Fruit fly (Drosophila melanogaster) whole organism, adult: ENCODE data around the gene CG31454.

Source experiments
- CG11617 ChIP-seq: fragments of 200-800 bp; sonication (Bioruptor generic); optimal IDR thresholded peaks from 2 replicates; lab custom pipeline; 2017; ENCODE audit warnings: mild to moderate bottlenecking, missing biosample characterization, missing genetic modification reagents, missing genetic modification characterization
- CG12768 ChIP-seq: fragments of 200-800 bp; sonication (Bioruptor generic); optimal IDR thresholded peaks from 2 replicates; lab custom pipeline; 2017; ENCODE audit warnings: missing biosample characterization, missing genetic modification characterization, mild to moderate bottlenecking, moderate library complexity, missing genetic modification reagents
- CG14711 ChIP-seq: fragments of 200-800 bp; sonication (Bioruptor generic); optimal IDR thresholded peaks from 2 replicates; lab custom pipeline; 2018; ENCODE audit warnings: missing biosample characterization, mild to moderate bottlenecking, missing genetic modification characterization, moderate library complexity
- CG1620 ChIP-seq: fragments of 200-800 bp; sonication (Bioruptor generic); optimal IDR thresholded peaks from 2 replicates; lab custom pipeline; 2016; ENCODE audit warnings: missing biosample characterization, missing genetic modification characterization
- CG33017 ChIP-seq: fragments of 200-800 bp; sonication (Bioruptor generic); optimal IDR thresholded peaks from 2 replicates; lab custom pipeline; 2018; ENCODE audit warnings: missing biosample characterization, mild to moderate bottlenecking, missing genetic modification characterization, moderate library complexity
- CG5204 ChIP-seq: fragments of 200-800 bp; sonication (Bioruptor generic); optimal IDR thresholded peaks from 2 replicates; lab custom pipeline; 2016; ENCODE audit warnings: missing biosample characterization, missing genetic modification characterization
- CG7045 ChIP-seq: fragments of 200-800 bp; sonication (Bioruptor generic); optimal IDR thresholded peaks from 2 replicates; lab custom pipeline; 2017; ENCODE audit warnings: missing biosample characterization, mild to moderate bottlenecking, missing genetic modification characterization
- CG7101 ChIP-seq: fragments of 200-800 bp; sonication (Bioruptor generic); optimal IDR thresholded peaks from 2 replicates; lab custom pipeline; 2018; ENCODE audit warnings: missing biosample characterization, mild to moderate bottlenecking, missing genetic modification characterization, moderate library complexity
- Clk ChIP-seq: fragments of 200-800 bp; sonication (Bioruptor generic); optimal IDR thresholded peaks from 2 replicates; lab custom pipeline; 2017; ENCODE audit warnings: missing biosample characterization, missing genetic modification characterization
- Crg-1 ChIP-seq: fragments of 200-800 bp; sonication (Bioruptor generic); optimal IDR thresholded peaks from 2 replicates; lab custom pipeline; 2016; ENCODE audit warnings: missing biosample characterization, missing genetic modification characterization
- Hr96 ChIP-seq: fragments of 200-800 bp; sonication (Bioruptor generic); optimal IDR thresholded peaks from 2 replicates; lab custom pipeline; 2016; ENCODE audit warnings: missing biosample characterization, missing genetic modification characterization
- Mnt ChIP-seq: fragments of 200-800 bp; sonication (Bioruptor generic); optimal IDR thresholded peaks from 2 replicates; lab custom pipeline; 2016; ENCODE audit warnings: missing biosample characterization, mild to moderate bottlenecking, missing genetic modification characterization
- bab1 ChIP-seq: fragments of 200-800 bp; sonication (Bioruptor generic); optimal IDR thresholded peaks from 3 replicates; lab custom pipeline; 2019; ENCODE audit warnings: missing biosample characterization, mild to moderate bottlenecking, missing genetic modification characterization, moderate library complexity
- cic ChIP-seq: fragments of 200-800 bp; sonication (Bioruptor generic); optimal IDR thresholded peaks from 2 replicates; lab custom pipeline; 2017; ENCODE audit warnings: missing biosample characterization, mild to moderate bottlenecking, missing genetic modification characterization, moderate library complexity
- cnc ChIP-seq, 2 experiments: fragments of >200 bp; optimal IDR thresholded peaks; 2 replicates each; lab custom pipeline; 2017
- kay ChIP-seq: fragments of 200-800 bp; sonication (Bioruptor generic); peaks from one replicate; lab custom pipeline; 2016; ENCODE audit warnings: missing biosample characterization, missing genetic modification characterization, borderline replicate concordance
- ovo ChIP-seq: fragments of 200-800 bp; sonication (Bioruptor generic); optimal IDR thresholded peaks from 2 replicates; lab custom pipeline; 2016; ENCODE audit warnings: missing biosample characterization, missing genetic modification characterization
- pad ChIP-seq: fragments of 200-800 bp; sonication (Bioruptor generic); optimal IDR thresholded peaks from 3 replicates; lab custom pipeline; 2017; ENCODE audit warnings: missing biosample characterization, missing genetic modification characterization, mild to moderate bottlenecking, moderate library complexity, missing genetic modification reagents
- tj ChIP-seq: fragments of 200-800 bp; sonication (Bioruptor generic); optimal IDR thresholded peaks from 3 replicates; lab custom pipeline; 2017; ENCODE audit warnings: missing biosample characterization, mild to moderate bottlenecking, missing genetic modification characterization, moderate library complexity
- toe ChIP-seq: fragments of 200-800 bp; sonication (Bioruptor generic); optimal IDR thresholded peaks from 2 replicates; lab custom pipeline; 2016; ENCODE audit warnings: missing biosample characterization, missing genetic modification characterization

CG31454 gene

DNA sequence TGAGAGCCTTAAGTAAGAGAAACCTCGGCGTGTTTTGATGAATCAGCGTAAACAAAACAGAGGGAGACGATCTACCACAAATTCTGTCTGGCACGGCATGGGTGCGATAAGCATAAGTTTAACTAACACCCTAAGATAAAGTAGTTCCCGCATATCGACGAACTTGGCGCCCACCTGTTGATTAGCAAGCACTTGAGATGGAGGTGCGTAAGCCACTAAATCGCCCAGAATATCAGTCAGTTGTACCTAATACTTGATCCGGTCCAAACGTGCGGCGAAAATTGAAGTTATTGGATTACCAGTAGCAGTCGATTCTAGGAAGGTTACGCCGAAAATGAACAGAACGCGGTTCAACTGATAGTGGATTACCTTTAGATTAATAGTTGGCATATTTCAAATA lies at the start of gene CG31454:
TSS of gene CG31454 (plus strand) at position 160 of the 400 bp plus-strand sequence.
- TF ChIP-seq cic (GFP tag; lab: Kevin White, UChicago) (no peak), Crg-1 (GFP tag; lab: Kevin White, UChicago) (no peak), toe (no peak), CG33017 (no peak), CG7045 (no peak), kay (GFP tag; lab: Kevin White, UChicago) (no peak), Mnt (no peak), CG12768 (GFP tag; lab: Kevin White, UChicago) (no peak), CG7101 (tag; lab: Kevin White, UChicago) (no peak), CG11617 (GFP tag; lab: Kevin White, UChicago) (no peak), pad (GFP tag; lab: Kevin White, UChicago) (no peak), ovo (GFP tag; lab: Kevin White, UChicago) (no peak), Clk (no peak), bab1 (GFP tag; lab: Kevin White, UChicago) (no peak), CG5204 (GFP tag; lab: Kevin White, UChicago) (no peak), CG1620 (no peak), tj (GFP tag; lab: Kevin White, UChicago) (no peak), Hr96 (GFP tag; lab: Kevin White, UChicago) (no peak), cnc (optimal IDR thresholded peaks at IDR 0.05; lab: Kevin White, UChicago) (no peak)

DNA sequence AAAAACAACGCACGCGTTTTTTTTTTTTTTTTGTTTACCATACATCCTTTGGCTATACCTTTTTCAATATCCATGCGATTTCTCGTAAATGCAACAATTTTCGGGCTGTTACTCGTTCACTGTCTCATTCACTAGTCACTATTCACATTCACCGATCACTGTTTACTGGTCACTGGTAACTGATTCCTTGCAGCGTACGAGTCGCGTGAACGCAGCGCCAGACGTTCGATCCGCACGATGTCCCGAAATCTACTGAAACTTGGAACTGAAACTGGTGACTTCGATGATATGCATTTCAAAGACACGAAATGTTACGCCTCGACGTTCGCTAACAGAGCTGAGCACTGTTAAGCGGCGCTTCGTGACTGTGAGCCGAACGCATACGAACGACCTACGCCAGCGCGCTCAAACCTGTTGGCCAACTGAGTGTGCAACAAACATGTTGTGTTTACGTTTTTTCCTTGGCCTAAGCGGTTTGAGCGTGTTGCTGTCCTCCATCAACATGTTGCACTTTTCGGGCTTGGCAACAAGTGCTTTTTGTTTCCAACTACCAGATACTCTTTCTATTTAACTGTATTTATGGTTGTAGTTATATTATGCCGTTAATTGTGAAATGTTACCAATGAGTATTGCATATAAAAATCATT lies 44.0 kb upstream of the CG31454 start, which contains the start of gene CG45263:
TSS of gene CG45263 (minus strand) at position 257 of the 647 bp plus-strand sequence.
- no peak for TF ChIP-seq CG12768 (GFP tag; lab: Kevin White, UChicago)
- peak; percentile 19 for TF ChIP-seq CG7045
- peak; percentile 21 for TF ChIP-seq kay (GFP tag; lab: Kevin White, UChicago)

DNA sequence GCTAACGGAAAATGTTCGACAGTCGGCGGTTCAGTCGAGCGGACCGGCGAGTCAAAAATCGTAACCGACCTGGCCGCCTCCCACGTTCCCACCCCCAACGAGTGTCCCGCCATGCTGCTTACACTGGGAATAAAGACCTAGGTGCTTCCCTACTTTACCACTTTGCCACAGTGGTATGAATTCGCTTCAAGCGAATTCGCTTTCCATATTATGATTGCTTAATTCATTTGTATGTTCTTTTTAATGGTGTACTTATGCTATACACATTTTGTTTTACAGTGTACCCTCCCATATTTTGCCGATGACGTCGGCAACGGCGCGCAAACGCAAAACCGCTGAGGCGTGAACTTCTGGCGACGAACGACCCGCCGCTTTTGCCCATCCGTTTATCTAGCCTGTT lies 38.6 kb upstream of the CG31454 start:
- TF ChIP-seq Crg-1 (GFP tag; lab: Kevin White, UChicago) (no peak), bab1 (GFP tag; lab: Kevin White, UChicago) (no peak), CG5204 (GFP tag; lab: Kevin White, UChicago) (no peak), Hr96 (GFP tag; lab: Kevin White, UChicago) (no peak), CG12768 (GFP tag; lab: Kevin White, UChicago) (no peak)

DNA sequence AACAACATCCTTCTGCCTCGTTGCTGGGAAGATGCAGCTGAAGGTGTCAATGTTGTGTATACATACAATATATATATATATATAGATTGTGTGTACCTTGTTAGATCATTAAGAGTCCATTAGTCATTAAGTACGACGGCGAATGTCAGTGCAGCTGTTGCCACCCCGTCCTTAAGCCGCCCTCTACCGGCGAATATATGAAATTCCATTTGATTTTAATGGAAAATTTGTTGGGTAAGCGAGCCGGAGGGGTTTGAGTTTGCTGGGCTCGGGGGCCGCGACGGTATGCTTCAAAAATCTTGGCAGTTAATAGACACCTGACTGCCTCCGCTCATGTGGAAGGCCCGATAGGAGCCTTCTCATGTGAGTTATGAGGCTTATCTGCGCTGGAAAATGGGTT lies 36.9 kb upstream of the CG31454 start:
- TF ChIP-seq pad (GFP tag; lab: Kevin White, UChicago) (no peak), CG11617 (GFP tag; lab: Kevin White, UChicago) (no peak), CG7045 (no peak), ovo (GFP tag; lab: Kevin White, UChicago) (no peak), CG14711 (tag; lab: Kevin White, UChicago) (no peak), Crg-1 (GFP tag; lab: Kevin White, UChicago) (no peak), CG5204 (GFP tag; lab: Kevin White, UChicago) (no peak), bab1 (GFP tag; lab: Kevin White, UChicago) (no peak), CG33017 (no peak), Mnt (no peak), cic (GFP tag; lab: Kevin White, UChicago) (no peak), Clk (no peak), toe (no peak), Hr96 (GFP tag; lab: Kevin White, UChicago) (no peak), tj (GFP tag; lab: Kevin White, UChicago) (no peak)

DNA sequence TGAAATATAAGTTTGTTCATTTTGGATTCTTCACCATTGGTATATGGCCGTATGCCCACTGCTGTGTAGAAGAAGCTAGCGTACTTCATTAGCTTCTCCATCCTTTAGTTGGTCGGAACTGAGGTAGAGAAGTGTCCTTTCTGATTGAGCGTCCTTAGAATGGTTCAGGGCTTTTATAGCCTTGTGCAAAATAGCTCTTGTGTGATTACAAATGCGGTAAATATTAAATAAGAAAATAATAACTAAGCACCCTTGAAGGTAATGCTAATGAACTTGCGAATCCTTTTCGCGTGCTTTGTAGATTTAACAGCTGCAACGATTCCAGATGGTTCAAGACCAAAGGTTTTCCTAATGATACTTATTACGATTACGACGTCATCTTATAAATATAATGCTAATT lies 10.2 kb upstream of the CG31454 start, which contains the start of gene Or85b:
TSS of gene Or85b (minus strand) at position 101 of the 400 bp plus-strand sequence.
- TF ChIP-seq CG14711 (tag; lab: Kevin White, UChicago) (no peak), tj (GFP tag; lab: Kevin White, UChicago) (no peak), CG7101 (tag; lab: Kevin White, UChicago) (no peak), toe (no peak), cic (GFP tag; lab: Kevin White, UChicago) (no peak), pad (GFP tag; lab: Kevin White, UChicago) (no peak), Clk (no peak), CG5204 (GFP tag; lab: Kevin White, UChicago) (no peak), Hr96 (GFP tag; lab: Kevin White, UChicago) (no peak), Crg-1 (GFP tag; lab: Kevin White, UChicago) (no peak), CG12768 (GFP tag; lab: Kevin White, UChicago) (no peak), kay (GFP tag; lab: Kevin White, UChicago) (no peak), CG7045 (no peak), cnc (optimal IDR thresholded peaks at IDR 0.05; lab: Kevin White, UChicago) (no peak), CG1620 (no peak), Mnt (no peak), CG33017 (no peak), CG11617 (GFP tag; lab: Kevin White, UChicago) (no peak), ovo (GFP tag; lab: Kevin White, UChicago) (no peak), bab1 (GFP tag; lab: Kevin White, UChicago) (no peak)

DNA sequence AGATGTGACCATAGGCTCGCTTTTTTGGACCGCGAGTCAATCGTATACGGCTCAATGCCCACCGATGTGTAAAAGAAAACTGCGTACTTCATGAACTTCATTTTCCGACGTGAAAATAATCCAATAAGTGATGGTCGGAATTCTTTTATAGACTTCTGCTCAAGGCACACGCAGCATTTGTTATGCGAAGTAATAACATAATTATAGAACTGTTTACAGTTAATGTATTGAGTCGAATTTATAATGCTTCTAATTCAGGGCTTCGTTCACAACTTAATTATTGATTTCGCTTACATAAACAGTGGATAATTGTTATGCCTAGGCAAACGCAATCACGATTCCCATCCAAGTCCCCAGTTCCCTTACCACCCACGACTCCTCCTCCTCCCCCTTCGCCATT lies 8.5 kb upstream of the CG31454 start, which contains the start of gene Or85c:
TSS of gene Or85c (minus strand) at position 101 of the 400 bp plus-strand sequence.
- TF ChIP-seq CG1620 (no peak), CG33017 (no peak), bab1 (GFP tag; lab: Kevin White, UChicago) (no peak), Mnt (no peak), CG14711 (tag; lab: Kevin White, UChicago) (no peak), tj (GFP tag; lab: Kevin White, UChicago) (no peak), toe (no peak), CG11617 (GFP tag; lab: Kevin White, UChicago) (no peak), ovo (GFP tag; lab: Kevin White, UChicago) (no peak), CG5204 (GFP tag; lab: Kevin White, UChicago) (no peak), kay (GFP tag; lab: Kevin White, UChicago) (no peak)
